Worm (Caenorhabditis elegans): ENCODE data around the gene sfxn-1.2.

The sfxn-1.2 gene

ce11 chrII:11166414-11166813, 19.4 kb upstream of the sfxn-1.2 start:
- TF ChIP-seq dao-5 (tag; optimal IDR thresholded peaks at IDR 0.05) (no peak), W03F9.2 (tag; optimal IDR thresholded peaks at IDR 0.05) (no peak), him-1 (tag; optimal IDR thresholded peaks at IDR 0.05) (no peak)

DNA sequence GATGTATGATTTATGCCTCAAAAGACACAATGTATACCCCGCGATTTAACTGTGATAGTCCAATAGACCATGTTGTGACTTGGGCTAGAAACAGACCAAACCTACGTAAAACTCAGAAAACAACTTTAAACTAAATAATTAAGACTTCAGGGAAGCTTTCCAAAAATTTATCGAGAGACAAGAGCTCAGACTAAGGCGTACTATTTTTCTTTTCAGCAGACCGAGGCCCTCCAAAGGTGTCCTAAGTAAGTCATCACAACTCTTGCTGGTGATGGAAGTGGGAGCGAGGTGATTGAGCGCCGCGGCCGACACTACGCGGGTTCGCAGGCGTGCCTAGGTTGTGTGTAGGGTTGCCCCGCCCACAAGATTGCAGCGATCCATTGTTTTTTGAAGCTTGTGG, 18.8 kb upstream of the sfxn-1.2 start:
- no peak for TF ChIP-seq dao-5 (tag; optimal IDR thresholded peaks at IDR 0.05)
- peak; percentile 43 for TF ChIP-seq W03F9.2 (tag; optimal IDR thresholded peaks at IDR 0.05)

ce11 chrII:11175347-11175746, 10.5 kb upstream of the sfxn-1.2 start:
- TF ChIP-seq him-1 (tag; optimal IDR thresholded peaks at IDR 0.05) (no peak), W03F9.2 (tag; optimal IDR thresholded peaks at IDR 0.05) (no peak), dao-5 (tag; optimal IDR thresholded peaks at IDR 0.05) (no peak)

ce11 chrII:11176441-11176840, 9.4 kb upstream of the sfxn-1.2 start:
- TF ChIP-seq W03F9.2 (tag; optimal IDR thresholded peaks at IDR 0.05) (no peak), him-1 (tag; optimal IDR thresholded peaks at IDR 0.05) (no peak), dao-5 (tag; optimal IDR thresholded peaks at IDR 0.05) (no peak)

DNA sequence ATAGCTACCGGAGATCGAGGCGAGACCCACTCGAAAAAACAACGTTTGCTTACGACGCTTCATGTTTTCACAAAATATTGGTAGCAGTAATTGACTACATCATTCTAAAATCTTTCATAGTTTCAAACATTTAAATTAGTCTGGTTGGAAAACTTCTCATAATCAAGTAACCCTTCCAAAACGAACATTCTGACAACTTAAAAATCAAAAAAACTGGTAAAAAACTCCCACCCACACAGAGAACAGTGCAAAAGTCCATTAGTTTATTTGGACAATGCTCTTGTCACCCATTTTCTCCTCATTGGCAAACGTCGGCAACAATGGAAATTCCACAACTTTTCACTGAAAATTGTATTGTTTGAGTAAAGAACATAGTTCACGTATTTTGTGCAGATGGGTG, 8.5 kb upstream of the sfxn-1.2 start, which contains the start of gene F37H8.6:
TSS of gene F37H8.6 (minus strand) at position 101 of the 400 bp plus-strand sequence.
- TF ChIP-seq him-1 (tag; optimal IDR thresholded peaks at IDR 0.05) (no peak), W03F9.2 (tag; optimal IDR thresholded peaks at IDR 0.05) (no peak), dao-5 (tag; optimal IDR thresholded peaks at IDR 0.05) (no peak)

DNA sequence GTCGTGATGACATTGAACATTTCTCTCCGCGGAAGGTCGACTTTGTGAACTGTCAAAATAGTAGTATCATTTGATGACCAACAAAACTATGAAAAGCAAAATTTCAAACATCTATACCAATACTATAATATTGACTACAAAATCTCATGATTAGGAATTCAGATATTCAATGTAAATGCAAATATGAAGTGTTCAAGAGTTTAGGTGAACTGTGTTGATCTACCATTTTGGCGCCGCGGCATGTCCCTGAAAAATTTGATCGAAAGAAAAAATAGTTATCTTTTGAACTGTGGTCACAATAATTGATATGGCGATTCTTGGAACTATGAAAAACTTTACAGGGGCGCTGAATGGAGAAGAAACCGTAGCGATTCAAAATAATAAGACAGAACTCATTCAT, 7.1 kb upstream of the sfxn-1.2 start:
- no peak for TF ChIP-seq dao-5 (tag; optimal IDR thresholded peaks at IDR 0.05)
- no peak for TF ChIP-seq W03F9.2 (tag; optimal IDR thresholded peaks at IDR 0.05)
- TF ChIP-seq him-1 (tag; optimal IDR thresholded peaks at IDR 0.05), result no peak

- TF ChIP-seq W03F9.2 (tag; optimal IDR thresholded peaks at IDR 0.05) (no peak), dao-5 (tag; optimal IDR thresholded peaks at IDR 0.05) (no peak)
These were observed 4.6 kb upstream of the sfxn-1.2 start, which contains the start of gene bigr-1 for ce11 chrII:11181250-11181704. TSS of gene bigr-1 (plus strand) at chrII:11181654.

DNA sequence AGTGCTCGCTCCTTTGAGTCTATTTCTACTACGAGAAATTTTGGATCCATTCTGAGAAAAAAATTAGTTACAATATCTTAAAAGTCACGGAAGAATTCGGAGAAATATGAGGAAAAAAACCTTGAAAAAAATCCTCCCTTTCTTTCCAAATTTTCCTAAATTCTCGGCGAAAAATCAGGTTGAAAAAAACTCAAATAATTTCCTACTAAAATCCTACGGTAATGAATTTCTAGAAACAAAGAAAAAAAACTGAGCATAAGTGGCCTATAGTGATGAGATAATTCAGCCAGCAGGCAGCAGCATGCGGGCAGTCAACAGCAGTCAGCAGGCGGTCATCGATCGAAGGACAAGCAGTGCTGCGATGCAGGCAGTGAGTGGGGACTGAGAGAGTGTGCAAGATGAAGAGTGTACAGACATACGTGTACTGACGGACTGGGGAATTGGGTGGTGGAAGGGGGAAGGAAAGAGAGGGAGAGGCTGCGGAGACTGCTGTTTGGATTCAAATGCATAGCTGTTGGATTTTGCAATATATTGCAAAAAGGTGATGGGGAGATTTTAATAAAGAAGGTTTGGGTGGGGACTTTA, 979 bp upstream of the sfxn-1.2 start, which contains the start of gene lir-3:
TSS of gene lir-3 (minus strand) at position 51 of the 585 bp plus-strand sequence.
- TF ChIP-seq W03F9.2 (tag; optimal IDR thresholded peaks at IDR 0.05), result no peak
- TF ChIP-seq dao-5 (tag; optimal IDR thresholded peaks at IDR 0.05), result no peak
- TF ChIP-seq him-1 (tag; optimal IDR thresholded peaks at IDR 0.05), result no peak

ce11 chrII:11188026-11188425, 2.2 kb downstream of the sfxn-1.2 start, which contains the start of gene F37H8.5:
TSS of gene F37H8.5 (plus strand) at chrII:11188206.
- TF ChIP-seq dao-5 (tag; optimal IDR thresholded peaks at IDR 0.05) (no peak), W03F9.2 (tag; optimal IDR thresholded peaks at IDR 0.05) (no peak), him-1 (tag; optimal IDR thresholded peaks at IDR 0.05) (no peak)

DNA sequence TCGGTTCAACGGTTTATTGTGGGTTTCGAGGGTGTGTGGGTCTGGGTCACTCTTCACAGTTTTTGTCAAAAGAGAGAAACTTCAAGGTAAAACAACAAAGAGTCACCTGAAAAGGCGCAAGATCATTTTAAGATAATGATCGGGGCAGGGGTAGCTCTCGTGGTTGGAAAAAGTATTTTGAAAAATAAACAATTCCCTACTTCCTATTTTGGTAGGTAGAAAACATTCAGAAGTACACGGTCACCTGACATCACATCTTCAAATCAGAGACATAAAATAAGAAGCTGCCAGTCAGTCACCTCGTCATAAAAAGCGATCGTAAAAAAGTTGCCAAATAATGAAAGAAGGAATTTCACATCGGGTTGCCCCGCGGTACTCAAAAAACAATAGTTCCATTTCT, 6.7 kb downstream of the sfxn-1.2 start:
- TF ChIP-seq him-1 (tag; optimal IDR thresholded peaks at IDR 0.05) (no peak), W03F9.2 (tag; optimal IDR thresholded peaks at IDR 0.05) (no peak), dao-5 (tag; optimal IDR thresholded peaks at IDR 0.05) (no peak)

ce11 chrII:11193523-11193922, 7.7 kb downstream of the sfxn-1.2 start:
- TF ChIP-seq dao-5 (tag; optimal IDR thresholded peaks at IDR 0.05) (no peak), him-1 (tag; optimal IDR thresholded peaks at IDR 0.05) (no peak)

ce11 chrII:11200234-11200755, 14.5 kb downstream of the sfxn-1.2 start:
- TF ChIP-seq W03F9.2 (tag; optimal IDR thresholded peaks at IDR 0.05), result no peak
- no peak for TF ChIP-seq dao-5 (tag; optimal IDR thresholded peaks at IDR 0.05)
- no peak for TF ChIP-seq him-1 (tag; optimal IDR thresholded peaks at IDR 0.05)

- no peak for TF ChIP-seq dao-5 (tag; optimal IDR thresholded peaks at IDR 0.05)
- TF ChIP-seq him-1 (tag; optimal IDR thresholded peaks at IDR 0.05), result no peak
- TF ChIP-seq W03F9.2 (tag; optimal IDR thresholded peaks at IDR 0.05), result no peak
These were observed 16.9 kb downstream of the sfxn-1.2 start, which contains the start of gene srap-1 for ce11 chrII:11202581-11203271. TSS of gene srap-1 (plus strand) at chrII:11203221.

DNA sequence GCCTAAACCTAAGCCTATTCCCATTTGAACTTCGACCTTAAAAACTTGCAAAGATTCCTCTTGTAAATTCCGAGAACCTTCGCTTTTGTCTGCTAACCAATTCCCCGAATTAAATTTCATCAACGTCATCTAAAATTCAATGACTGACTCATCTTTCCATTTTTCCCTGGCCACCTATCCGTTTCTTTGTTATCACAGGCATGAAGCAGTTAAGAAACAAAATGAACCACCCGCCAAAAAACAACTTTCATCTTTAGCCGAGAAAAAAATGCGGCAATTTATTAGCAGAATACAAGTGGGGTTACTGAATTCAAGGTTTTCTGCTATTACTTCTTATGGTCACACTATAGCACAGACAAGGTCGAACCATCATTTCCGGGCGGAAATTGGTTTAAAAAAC, 18.9 kb downstream of the sfxn-1.2 start:
- no peak for TF ChIP-seq him-1 (tag; optimal IDR thresholded peaks at IDR 0.05)

All from whole organism, L4/young adult.